Worm (Caenorhabditis elegans): ENCODE data around the gene AC3.5.

ce11 chrV:10418961-10419360 is 30.6 kb downstream of the AC3.5 start, which contains the start of gene F15H10.5:
- TF ChIP-seq unc-62 (GFP tag; optimal IDR thresholded peaks at IDR 0.05) (no peak), ets-5 (GFP tag; IDR thresholded peaks at IDR 0.05) (no peak), swsn-7 (tag; optimal IDR thresholded peaks at IDR 0.05) (no peak)

Measured in whole organism, L1 larva.